Worm (Caenorhabditis elegans): ENCODE results near the gene ogr-2.
"Not testable (repeated sequence)": the region's sequence is repeated elsewhere in the genome, so short reads cannot be mapped to it uniquely, and the experiment has no call there.

Gene ogr-2

ce11 chrII:10040834-10041233 lies at the start of gene ogr-2:
Gene ogr-2, plus strand, starts transcription at chrII:10041134.
- TF ChIP-seq ref-1 (GFP tag; conservative IDR thresholded peaks at IDR 0.05) (no peak), tab-1 (GFP tag; IDR thresholded peaks at IDR 0.05) (no peak), T22C8.4 (GFP tag; IDR thresholded peaks at IDR 0.05) (no peak)

- no peak for TF ChIP-seq klf-2 (GFP tag; conservative IDR thresholded peaks at IDR 0.05)
- TF ChIP-seq tab-1 (GFP tag; IDR thresholded peaks at IDR 0.05) = no peak
- no peak for TF ChIP-seq T22C8.4 (GFP tag; IDR thresholded peaks at IDR 0.05)
- TF ChIP-seq flt-1 (GFP tag; IDR thresholded peaks at IDR 0.05) = no peak
- TF ChIP-seq ref-1 (GFP tag; conservative IDR thresholded peaks at IDR 0.05) = no peak
- TF ChIP-seq ztf-29 (GFP tag; IDR thresholded peaks at IDR 0.05) = no peak
- no peak for TF ChIP-seq cog-1 (tag; optimal IDR thresholded peaks at IDR 0.05)
- no peak for TF ChIP-seq med-1 (GFP tag; optimal IDR thresholded peaks at IDR 0.05; ENCODE audit: insufficient read depth)
- TF ChIP-seq ztf-23 (GFP tag; IDR thresholded peaks at IDR 0.05) = no peak
Observed at ce11 chrII:9992474-9992873, 48.5 kb upstream of the ogr-2 start.

- no peak for TF ChIP-seq flt-1 (GFP tag; IDR thresholded peaks at IDR 0.05)
- no peak for TF ChIP-seq tab-1 (GFP tag; IDR thresholded peaks at IDR 0.05)
- TF ChIP-seq ref-1 (GFP tag; conservative IDR thresholded peaks at IDR 0.05) = no peak
- no peak for TF ChIP-seq ztf-29 (GFP tag; IDR thresholded peaks at IDR 0.05)
- no peak for TF ChIP-seq ztf-23 (GFP tag; IDR thresholded peaks at IDR 0.05)
- no peak for TF ChIP-seq klf-2 (GFP tag; conservative IDR thresholded peaks at IDR 0.05)
- no peak for TF ChIP-seq T22C8.4 (GFP tag; IDR thresholded peaks at IDR 0.05)
- TF ChIP-seq med-1 (GFP tag; optimal IDR thresholded peaks at IDR 0.05; ENCODE audit: insufficient read depth) = no peak
- TF ChIP-seq cog-1 (tag; optimal IDR thresholded peaks at IDR 0.05) = no peak
Observed at ce11 chrII:9994679-9995078, 46.3 kb upstream of the ogr-2 start.

ce11 chrII:10001065-10001464 lies 39.9 kb upstream of the ogr-2 start, which contains the start of gene nlt-1:
Gene nlt-1, minus strand, starts transcription at chrII:10001142.
- TF ChIP-seq ztf-23 (GFP tag; IDR thresholded peaks at IDR 0.05) = no peak
- TF ChIP-seq cog-1 (tag; optimal IDR thresholded peaks at IDR 0.05) = no peak
- TF ChIP-seq tab-1 (GFP tag; IDR thresholded peaks at IDR 0.05) = no peak
- TF ChIP-seq ref-1 (GFP tag; conservative IDR thresholded peaks at IDR 0.05) = no peak
- no peak for TF ChIP-seq med-1 (GFP tag; optimal IDR thresholded peaks at IDR 0.05; ENCODE audit: insufficient read depth)
- TF ChIP-seq ztf-29 (GFP tag; IDR thresholded peaks at IDR 0.05) = no peak
- TF ChIP-seq flt-1 (GFP tag; IDR thresholded peaks at IDR 0.05) = no peak
- TF ChIP-seq klf-2 (GFP tag; conservative IDR thresholded peaks at IDR 0.05) = no peak

- no peak for TF ChIP-seq flt-1 (GFP tag; IDR thresholded peaks at IDR 0.05)
- no peak for TF ChIP-seq ref-1 (GFP tag; conservative IDR thresholded peaks at IDR 0.05)
- TF ChIP-seq tab-1 (GFP tag; IDR thresholded peaks at IDR 0.05) = no peak
- no peak for TF ChIP-seq ztf-23 (GFP tag; IDR thresholded peaks at IDR 0.05)
- TF ChIP-seq T22C8.4 (GFP tag; IDR thresholded peaks at IDR 0.05) = no peak
- no peak for TF ChIP-seq klf-2 (GFP tag; conservative IDR thresholded peaks at IDR 0.05)
- no peak for TF ChIP-seq med-1 (GFP tag; optimal IDR thresholded peaks at IDR 0.05; ENCODE audit: insufficient read depth)
Observed at ce11 chrII:10001546-10001945, 39.4 kb upstream of the ogr-2 start, which contains the start of gene ZK892.3. Gene ZK892.3, plus strand, starts transcription at chrII:10001846.

- TF ChIP-seq cog-1 (tag; optimal IDR thresholded peaks at IDR 0.05); ref-1 (GFP tag; conservative IDR thresholded peaks at IDR 0.05); klf-2 (GFP tag; conservative IDR thresholded peaks at IDR 0.05): not testable (repeated sequence)
Observed at ce11 chrII:10006266-10006665, 34.7 kb upstream of the ogr-2 start, which contains the start of gene ZK892.4. Gene ZK892.4, plus strand, starts transcription at chrII:10006566.

ce11 chrII:10007917-10008316 lies 33.0 kb upstream of the ogr-2 start, which contains the start of gene ZK892.5:
Gene ZK892.5, plus strand, starts transcription at chrII:10008217.
- no peak for TF ChIP-seq flt-1 (GFP tag; IDR thresholded peaks at IDR 0.05)
- no peak for TF ChIP-seq T22C8.4 (GFP tag; IDR thresholded peaks at IDR 0.05)
- no peak for TF ChIP-seq tab-1 (GFP tag; IDR thresholded peaks at IDR 0.05)
- no peak for TF ChIP-seq cog-1 (tag; optimal IDR thresholded peaks at IDR 0.05)
- TF ChIP-seq ztf-29 (GFP tag; IDR thresholded peaks at IDR 0.05) = no peak
- TF ChIP-seq klf-2 (GFP tag; conservative IDR thresholded peaks at IDR 0.05) = no peak
- no peak for TF ChIP-seq med-1 (GFP tag; optimal IDR thresholded peaks at IDR 0.05; ENCODE audit: insufficient read depth)
- no peak for TF ChIP-seq ref-1 (GFP tag; conservative IDR thresholded peaks at IDR 0.05)
- no peak for TF ChIP-seq ztf-23 (GFP tag; IDR thresholded peaks at IDR 0.05)

ce11 chrII:10008552-10008951 lies 32.4 kb upstream of the ogr-2 start:
- TF ChIP-seq ztf-29 (GFP tag; IDR thresholded peaks at IDR 0.05) = no peak
- no peak for TF ChIP-seq ztf-23 (GFP tag; IDR thresholded peaks at IDR 0.05)
- no peak for TF ChIP-seq T22C8.4 (GFP tag; IDR thresholded peaks at IDR 0.05)
- TF ChIP-seq ref-1 (GFP tag; conservative IDR thresholded peaks at IDR 0.05) = no peak
- no peak for TF ChIP-seq med-1 (GFP tag; optimal IDR thresholded peaks at IDR 0.05; ENCODE audit: insufficient read depth)
- TF ChIP-seq flt-1 (GFP tag; IDR thresholded peaks at IDR 0.05) = no peak
- no peak for TF ChIP-seq tab-1 (GFP tag; IDR thresholded peaks at IDR 0.05)
- TF ChIP-seq cog-1 (tag; optimal IDR thresholded peaks at IDR 0.05) = no peak
- TF ChIP-seq klf-2 (GFP tag; conservative IDR thresholded peaks at IDR 0.05) = no peak

- TF ChIP-seq ztf-29 (GFP tag; IDR thresholded peaks at IDR 0.05) = no peak
- no peak for TF ChIP-seq cog-1 (tag; optimal IDR thresholded peaks at IDR 0.05)
- TF ChIP-seq klf-2 (GFP tag; conservative IDR thresholded peaks at IDR 0.05) = no peak
- no peak for TF ChIP-seq ztf-23 (GFP tag; IDR thresholded peaks at IDR 0.05)
- TF ChIP-seq med-1 (GFP tag; optimal IDR thresholded peaks at IDR 0.05; ENCODE audit: insufficient read depth) = no peak
- TF ChIP-seq flt-1 (GFP tag; IDR thresholded peaks at IDR 0.05) = no peak
Observed at ce11 chrII:10010914-10011313, 30.0 kb upstream of the ogr-2 start.

ce11 chrII:10011733-10012132 lies 29.2 kb upstream of the ogr-2 start:
- no peak for TF ChIP-seq ztf-29 (GFP tag; IDR thresholded peaks at IDR 0.05)
- TF ChIP-seq flt-1 (GFP tag; IDR thresholded peaks at IDR 0.05) = no peak

- TF ChIP-seq med-1 (GFP tag; optimal IDR thresholded peaks at IDR 0.05; ENCODE audit: insufficient read depth) (no peak), flt-1 (GFP tag; IDR thresholded peaks at IDR 0.05) (no peak), T22C8.4 (GFP tag; IDR thresholded peaks at IDR 0.05) (no peak), klf-2 (GFP tag; conservative IDR thresholded peaks at IDR 0.05) (no peak), tab-1 (GFP tag; IDR thresholded peaks at IDR 0.05) (no peak), ztf-23 (GFP tag; IDR thresholded peaks at IDR 0.05) (no peak), cog-1 (tag; optimal IDR thresholded peaks at IDR 0.05) (no peak), ztf-29 (GFP tag; IDR thresholded peaks at IDR 0.05) (no peak), ref-1 (GFP tag; conservative IDR thresholded peaks at IDR 0.05) (no peak)
Observed at ce11 chrII:10012490-10012889, 28.4 kb upstream of the ogr-2 start.

All from whole organism, midembryonic.